Worm (Caenorhabditis elegans) whole organism, midembryonic: ENCODE data around the gene gcy-29.

Experiments used
- cog-1 ChIP-seq: sonication (generic microtip); optimal IDR thresholded peaks from 2 replicates; lab custom pipeline; 2016; ENCODE audit warnings: missing genetic modification characterization, missing compliant biosample characterization
- flt-1 ChIP-seq: fragments of 200-800 bp; sonication (Bioruptor generic); IDR thresholded peaks from 2 replicates; pipeline ENCODE4 v1.3.6; 2022; ENCODE audit warnings: missing genetic modification characterization, missing compliant biosample characterization
- klf-2 ChIP-seq: fragments of 200-800 bp; sonication (Bioruptor generic); conservative IDR thresholded peaks from 2 replicates; pipeline ENCODE4 v1.3.6; 2022; ENCODE audit warnings: missing genetic modification reagents, missing genetic modification characterization, missing compliant biosample characterization
- ref-1 ChIP-seq: fragments of 200-800 bp; sonication (Bioruptor generic); conservative IDR thresholded peaks from 2 replicates; pipeline ENCODE4 v1.3.6; 2022; ENCODE audit warnings: missing genetic modification reagents, missing genetic modification characterization, missing compliant biosample characterization

DNA sequence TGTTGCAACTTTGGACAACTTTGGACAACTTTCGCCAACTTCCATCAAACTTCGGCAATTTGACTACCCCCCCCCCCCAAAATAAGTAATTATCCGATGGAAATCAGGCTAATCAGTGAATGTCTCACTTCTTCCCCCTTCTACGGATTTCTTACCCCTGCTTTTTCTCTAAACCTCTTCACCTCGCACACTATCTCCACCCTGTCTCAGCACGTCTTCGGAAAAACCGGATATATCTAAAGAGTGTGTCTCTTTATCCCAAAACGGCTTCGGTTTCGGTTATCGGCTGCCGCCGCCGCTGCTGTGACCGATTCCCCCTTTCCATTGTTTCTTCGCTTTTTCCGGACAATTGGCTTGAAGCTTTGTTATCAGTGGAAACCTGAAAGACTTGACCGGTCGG lies 19.2 kb upstream of the gcy-29 start:
- TF ChIP-seq flt-1 (GFP tag; lab: Robert Waterston, UW) (no peak), ref-1 (no peak), cog-1 (tag; lab: Kevin White, UChicago) (no peak), klf-2 (GFP tag; lab: Robert Waterston, UW) (no peak)
